Worm (Caenorhabditis elegans) whole organism, L4/young adult: Measurements from ENCODE around the gene rif-1.1.

ENCODE experiments used
- W03F9.2 ChIP-seq: fragments of 150-350 bp; optimal IDR thresholded peaks from 2 replicates; lab custom pipeline; 2014; ENCODE audit warnings: missing biosample characterization, missing genetic modification characterization
- dao-5 ChIP-seq: sonication (generic microtip); optimal IDR thresholded peaks from 2 replicates; lab custom pipeline; 2016; ENCODE audit warnings: missing genotype, missing genetic modification characterization, moderate library complexity, missing compliant biosample characterization
- him-1 ChIP-seq: sonication (generic microtip); optimal IDR thresholded peaks from 2 replicates; lab custom pipeline; 2016; ENCODE audit warnings: missing genotype, missing genetic modification reagents, missing genetic modification characterization, missing compliant biosample characterization

DNA sequence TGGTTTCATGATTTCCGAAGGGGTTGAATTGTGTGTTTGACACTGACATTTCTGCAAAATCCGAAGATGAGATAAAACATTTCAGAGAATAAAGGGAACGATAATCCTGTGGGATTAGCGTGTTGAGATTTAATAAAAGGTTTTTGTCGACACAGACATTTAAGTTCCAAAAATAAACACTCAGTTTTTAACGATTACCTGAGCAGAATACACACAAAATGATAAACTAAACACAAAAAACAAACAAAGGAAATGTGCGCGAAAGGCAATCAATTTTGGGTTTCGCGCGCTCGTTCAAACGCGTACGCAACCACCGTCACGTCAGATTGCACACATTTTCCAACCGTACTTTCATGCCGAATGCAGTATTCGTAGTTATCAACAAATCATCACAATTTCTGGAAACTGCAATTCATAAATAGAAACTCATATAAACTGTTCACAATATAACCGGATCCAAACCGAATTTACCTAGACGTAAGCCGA, at the start of gene rif-1.1:
- TF ChIP-seq W03F9.2 (tag; lab: Kevin White, UChicago): no peak
- TF ChIP-seq dao-5: no peak
- TF ChIP-seq him-1 (tag; lab: Kevin White, UChicago): no peak
